Worm (Caenorhabditis elegans): ENCODE measurements around the gene R02F2.4.

The R02F2.4 gene

DNA sequence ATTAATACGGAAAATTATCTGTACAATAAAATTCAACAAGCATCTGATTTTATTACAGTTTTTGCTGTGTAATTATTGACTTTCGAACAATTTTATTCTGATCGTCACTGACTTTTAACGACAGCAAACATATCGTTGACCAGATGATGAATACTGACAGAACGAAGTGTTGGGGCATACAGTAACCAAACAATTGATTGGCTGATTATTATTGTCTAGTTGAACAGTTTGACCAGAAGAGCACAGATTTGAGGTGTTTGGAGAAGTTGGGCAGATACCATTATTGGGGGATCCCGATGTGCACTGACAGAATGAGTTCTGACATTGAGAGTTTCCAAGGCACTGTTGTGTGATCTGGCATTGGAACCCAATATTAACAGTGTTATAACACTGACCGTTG, 22.8 kb downstream of the R02F2.4 start:
- no peak for TF ChIP-seq tbx-11 (GFP tag; IDR thresholded peaks at IDR 0.05)
- no peak for TF ChIP-seq tbx-37 (GFP tag; conservative IDR thresholded peaks at IDR 0.05)
- no peak for TF ChIP-seq ets-7 (tag; optimal IDR thresholded peaks at IDR 0.05)
- no peak for TF ChIP-seq ceh-36 (tag; optimal IDR thresholded peaks at IDR 0.05)
- TF ChIP-seq flt-1 (GFP tag; IDR thresholded peaks at IDR 0.05) = no peak
- no peak for TF ChIP-seq ama-1 (optimal IDR thresholded peaks at IDR 0.05)
- TF ChIP-seq hnd-1 (tag; optimal IDR thresholded peaks at IDR 0.05) = no peak
- TF ChIP-seq F13C5.2 (tag; optimal IDR thresholded peaks at IDR 0.05) = no peak
- no peak for TF ChIP-seq sea-1 (GFP tag; conservative IDR thresholded peaks at IDR 0.05)
- TF ChIP-seq hmg-4 (GFP tag; optimal IDR thresholded peaks at IDR 0.05) = no peak
- TF ChIP-seq ceh-13 (GFP tag; optimal IDR thresholded peaks at IDR 0.05) = no peak

DNA sequence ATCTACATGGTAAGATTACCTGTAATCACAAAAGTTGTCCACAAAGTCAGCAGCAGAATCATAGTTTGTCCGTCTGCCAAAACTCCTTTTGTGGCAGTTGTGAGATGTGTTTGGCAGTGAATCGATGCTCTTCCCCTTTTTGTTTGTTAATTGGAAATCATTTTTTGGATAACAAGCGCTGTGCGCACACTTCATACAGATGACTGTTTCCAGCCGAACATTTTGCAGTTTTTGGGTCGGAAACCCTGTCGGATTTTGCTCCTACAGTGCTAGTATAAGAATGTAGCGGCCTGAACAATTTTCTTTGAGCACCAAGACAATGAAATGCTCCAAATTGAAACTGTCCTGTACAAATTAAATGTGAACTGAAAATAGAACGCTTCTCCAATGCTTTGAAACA, 24.6 kb downstream of the R02F2.4 start, which contains the start of gene D1044.7:
Gene D1044.7 (minus strand): TSS at position 101 of the 400 bp plus-strand sequence.
- TF ChIP-seq flt-1 (GFP tag; IDR thresholded peaks at IDR 0.05) = no peak
- TF ChIP-seq tra-4 (tag; optimal IDR thresholded peaks at IDR 0.05) = no peak
- no peak for TF ChIP-seq ama-1 (optimal IDR thresholded peaks at IDR 0.05)
- TF ChIP-seq ets-7 (tag; optimal IDR thresholded peaks at IDR 0.05) = no peak
- TF ChIP-seq hmbx-1 (tag; optimal IDR thresholded peaks at IDR 0.05) = no peak
- no peak for TF ChIP-seq F13C5.2 (tag; optimal IDR thresholded peaks at IDR 0.05)
- no peak for TF ChIP-seq scrt-1 (GFP tag; IDR thresholded peaks at IDR 0.05)
- no peak for TF ChIP-seq pes-1 (GFP tag; IDR thresholded peaks at IDR 0.05)
- no peak for TF ChIP-seq aly-1 (tag; optimal IDR thresholded peaks at IDR 0.05)
- TF ChIP-seq hnd-1 (tag; optimal IDR thresholded peaks at IDR 0.05) = no peak
- no peak for TF ChIP-seq B0310.2 (tag; optimal IDR thresholded peaks at IDR 0.05)
- no peak for TF ChIP-seq tbx-37 (GFP tag; conservative IDR thresholded peaks at IDR 0.05)
- TF ChIP-seq ceh-13 (GFP tag; optimal IDR thresholded peaks at IDR 0.05) = no peak
- no peak for TF ChIP-seq ceh-36 (tag; optimal IDR thresholded peaks at IDR 0.05)
- no peak for TF ChIP-seq sea-1 (GFP tag; conservative IDR thresholded peaks at IDR 0.05)
- TF ChIP-seq hmg-4 (GFP tag; optimal IDR thresholded peaks at IDR 0.05) = no peak
- TF ChIP-seq tbx-11 (GFP tag; IDR thresholded peaks at IDR 0.05) = no peak

DNA sequence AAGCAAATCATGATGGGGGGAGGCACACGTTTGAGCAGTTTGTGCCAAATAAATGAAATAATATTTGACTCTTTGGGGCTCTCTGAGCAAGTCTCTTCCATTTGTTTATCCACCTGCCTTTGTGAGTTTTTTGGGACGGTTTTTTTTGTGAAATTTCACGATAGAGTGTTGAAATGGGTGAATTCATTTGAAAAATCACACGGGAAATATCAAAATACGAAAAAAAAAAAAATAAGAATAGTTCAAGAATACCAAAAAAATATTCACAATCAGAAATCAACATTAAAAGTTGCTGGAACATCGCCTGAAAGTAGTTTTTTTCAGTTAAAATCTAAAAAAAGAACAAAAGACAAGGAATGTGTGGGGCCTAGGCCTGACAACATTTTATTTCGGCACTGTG, 28.4 kb downstream of the R02F2.4 start, which contains the start of gene pqn-25:
Gene pqn-25 (minus strand): TSS at position 101 of the 400 bp plus-strand sequence.
- no peak for TF ChIP-seq hmbx-1 (tag; optimal IDR thresholded peaks at IDR 0.05)

DNA sequence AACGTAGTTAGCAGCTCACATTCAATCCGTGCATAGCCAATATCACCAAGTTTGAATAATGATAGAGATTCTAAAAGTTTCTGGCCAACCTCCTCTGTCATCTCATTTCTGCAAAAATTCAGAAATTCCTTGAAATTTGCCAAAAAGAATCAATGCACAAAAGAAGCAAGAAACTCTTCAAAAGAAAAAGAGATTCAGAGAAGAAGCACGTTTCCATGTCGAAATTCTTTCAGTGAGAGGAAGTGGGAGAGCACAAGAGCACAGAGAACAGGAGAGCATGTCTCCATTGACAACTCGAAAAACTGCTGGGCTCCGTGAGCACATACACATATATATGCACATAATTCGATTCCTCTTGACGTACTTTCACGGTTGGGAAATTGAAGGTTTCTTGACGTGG, 33.3 kb downstream of the R02F2.4 start, which contains the start of gene nekl-4:
Gene nekl-4 (minus strand): TSS at position 101 of the 400 bp plus-strand sequence.
- no peak for TF ChIP-seq hmg-4 (GFP tag; optimal IDR thresholded peaks at IDR 0.05)
- TF ChIP-seq ceh-36 (tag; optimal IDR thresholded peaks at IDR 0.05) = no peak
- no peak for TF ChIP-seq tbx-37 (GFP tag; conservative IDR thresholded peaks at IDR 0.05)
- TF ChIP-seq ama-1 (optimal IDR thresholded peaks at IDR 0.05) = no peak

DNA sequence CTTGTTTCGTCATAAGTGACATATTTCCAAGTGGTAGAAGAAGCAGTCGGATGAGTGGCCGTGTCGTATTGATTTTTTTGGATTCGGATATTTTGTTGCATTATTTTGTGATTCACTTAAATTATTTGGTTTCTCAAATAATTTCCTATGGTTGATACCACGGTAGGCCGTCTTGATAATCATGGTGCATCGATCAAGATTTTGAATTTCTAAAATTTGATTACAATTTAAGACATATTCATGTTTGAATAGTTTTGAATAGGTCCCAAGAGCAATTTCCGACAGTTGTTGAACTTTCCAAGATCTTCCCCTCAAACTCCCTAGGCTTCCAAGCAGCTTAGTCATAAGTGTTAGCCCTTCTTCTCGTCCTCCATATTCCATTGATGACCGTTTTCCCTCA, 37.8 kb downstream of the R02F2.4 start, which contains the start of gene D1044.4:
Gene D1044.4 (minus strand): TSS at position 101 of the 400 bp plus-strand sequence.
- TF ChIP-seq ceh-36 (tag; optimal IDR thresholded peaks at IDR 0.05) = no peak
- no peak for TF ChIP-seq hnd-1 (tag; optimal IDR thresholded peaks at IDR 0.05)
- no peak for TF ChIP-seq tbx-11 (GFP tag; IDR thresholded peaks at IDR 0.05)
- TF ChIP-seq aly-1 (tag; optimal IDR thresholded peaks at IDR 0.05) = no peak
- TF ChIP-seq ama-1 (optimal IDR thresholded peaks at IDR 0.05) = no peak
- no peak for TF ChIP-seq sea-1 (GFP tag; conservative IDR thresholded peaks at IDR 0.05)
- TF ChIP-seq hmg-4 (GFP tag; optimal IDR thresholded peaks at IDR 0.05) = no peak
- no peak for TF ChIP-seq scrt-1 (GFP tag; IDR thresholded peaks at IDR 0.05)
- TF ChIP-seq hmbx-1 (tag; optimal IDR thresholded peaks at IDR 0.05) = no peak
- no peak for TF ChIP-seq tbx-37 (GFP tag; conservative IDR thresholded peaks at IDR 0.05)
- no peak for TF ChIP-seq tra-4 (tag; optimal IDR thresholded peaks at IDR 0.05)
- TF ChIP-seq B0310.2 (tag; optimal IDR thresholded peaks at IDR 0.05) = no peak

DNA sequence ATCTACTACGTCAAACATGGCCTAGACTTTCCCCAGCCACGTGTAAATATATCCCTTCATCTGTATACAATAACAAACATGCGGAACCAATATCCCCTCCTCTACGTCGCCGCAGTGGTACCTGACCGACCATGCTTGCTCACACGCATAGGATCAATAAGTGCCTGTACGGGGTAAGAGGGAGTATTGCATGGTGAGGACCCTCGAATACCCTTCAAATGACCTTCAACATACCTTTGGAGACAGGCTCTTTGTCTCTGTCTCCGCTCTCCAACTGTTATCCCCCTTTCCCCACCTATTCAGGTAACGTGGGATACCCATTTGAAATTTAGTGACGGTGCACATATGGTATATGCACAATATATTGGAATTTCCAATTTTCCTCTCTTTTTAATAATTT, 41.9 kb downstream of the R02F2.4 start, which contains the start of gene dex-1:
Gene dex-1 (plus strand): TSS at position 132 of the 400 bp plus-strand sequence.
- no peak for TF ChIP-seq F13C5.2 (tag; optimal IDR thresholded peaks at IDR 0.05)
- TF ChIP-seq scrt-1 (GFP tag; IDR thresholded peaks at IDR 0.05) = no peak
- no peak for TF ChIP-seq flt-1 (GFP tag; IDR thresholded peaks at IDR 0.05)
- no peak for TF ChIP-seq hnd-1 (tag; optimal IDR thresholded peaks at IDR 0.05)
- no peak for TF ChIP-seq sea-1 (GFP tag; conservative IDR thresholded peaks at IDR 0.05)
- no peak for TF ChIP-seq tbx-37 (GFP tag; conservative IDR thresholded peaks at IDR 0.05)
- no peak for TF ChIP-seq ama-1 (optimal IDR thresholded peaks at IDR 0.05)
- no peak for TF ChIP-seq ets-7 (tag; optimal IDR thresholded peaks at IDR 0.05)
